Worm (Caenorhabditis elegans): ENCODE measurements around the gene pals-27.
A peak's percentile ranks its signal among the peaks of the same experiment; 100 is the strongest.
"Not testable (repeated sequence)": the region's sequence is repeated elsewhere in the genome, so short reads cannot be mapped to it uniquely, and the experiment has no call there.

pals-27 gene

ce11 chrIII:4426711-4427218 lies 45.3 kb downstream of the pals-27 start (continued):
- TF ChIP-seq daf-19 (GFP tag; conservative IDR thresholded peaks at IDR 0.05): peak; percentile 87
- peak; percentile 79 for TF ChIP-seq ctbp-1 (GFP tag; IDR thresholded peaks at IDR 0.05)
- peak; percentile 82 for TF ChIP-seq snpc-4 (tag; optimal IDR thresholded peaks at IDR 0.05)
- peak; percentile 73; the same call in 1 of the 2 replicates for TF ChIP-seq lin-1 (GFP tag; IDR thresholded peaks at IDR 0.05)
- peak; percentile 88 for TF ChIP-seq lim-7 (GFP tag; IDR thresholded peaks at IDR 0.05)
- TF ChIP-seq vab-7 (GFP tag; IDR thresholded peaks at IDR 0.05): peak; percentile 89
- 0 out of 2 replicates have a peak, but pooled peaks have one; percentile 6 for TF ChIP-seq ZK337.2 (GFP tag; IDR thresholded peaks at IDR 0.05)
- peak; percentile 81 for TF ChIP-seq F26F4.8 (GFP tag; conservative IDR thresholded peaks at IDR 0.05)
- peak; percentile 74; the same call in 1 of the 2 replicates for TF ChIP-seq Y75B8A.6 (GFP tag; IDR thresholded peaks at IDR 0.05)
- TF ChIP-seq madf-5 (GFP tag; IDR thresholded peaks at IDR 0.05): peak; percentile 60 to 80; a peak in 2 of 4 replicates
- TF ChIP-seq zfp-3 (GFP tag; conservative IDR thresholded peaks at IDR 0.05): peak; percentile 76
- TF ChIP-seq F44E2.7 (GFP tag; IDR thresholded peaks at IDR 0.05): 0 out of 2 replicates have a peak, but pooled peaks have one; percentile 83
- peak; percentile 29 for TF ChIP-seq duxl-1 (tag; optimal IDR thresholded peaks at IDR 0.05; ENCODE audit: poor library complexity)
- peak in 1 of 2 experiments; percentile 8 for TF ChIP-seq daf-16 (GFP tag; optimal IDR thresholded peaks at IDR 0.05)
- not testable (repeated sequence) for TF ChIP-seq daf-16 (tag; optimal IDR thresholded peaks at IDR 0.05)
- peak; percentile 75 for TF ChIP-seq dmd-6 (GFP tag; IDR thresholded peaks at IDR 0.05)
- peak; percentile 49; the same call in 1 of the 2 replicates for TF ChIP-seq nhr-42 (GFP tag; IDR thresholded peaks at IDR 0.05)

DNA sequence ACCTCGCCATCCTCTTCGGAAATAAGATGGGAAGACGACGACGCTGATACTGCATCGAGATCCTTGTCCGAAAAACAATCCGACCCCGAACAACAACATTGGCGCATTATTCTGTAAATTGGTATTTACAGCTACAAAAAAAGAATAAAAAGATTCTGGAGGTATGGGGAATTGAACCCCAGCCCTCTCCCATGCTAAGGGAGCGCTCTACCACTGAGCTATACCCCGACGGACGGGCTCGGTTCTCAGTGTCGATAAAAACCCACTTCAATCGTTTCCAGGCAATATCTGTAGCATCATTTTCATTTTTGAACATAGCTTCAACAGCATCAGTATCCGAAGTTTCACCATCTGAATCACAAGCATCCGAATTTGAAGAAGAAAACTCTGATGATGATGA lies 47.4 kb downstream of the pals-27 start:
- TF ChIP-seq F26F4.8 (GFP tag; conservative IDR thresholded peaks at IDR 0.05) (peak; percentile 60; the same call in 1 of the 2 replicates), hlh-30 (tag; optimal IDR thresholded peaks at IDR 0.05; ENCODE audit: insufficient read depth) (no peak), madf-9 (GFP tag; conservative IDR thresholded peaks at IDR 0.05) (0 out of 2 replicates have a peak, but pooled peaks have one; percentile 25), attf-4 (tag; optimal IDR thresholded peaks at IDR 0.05) (no peak), Y48G9A.11 (GFP tag; IDR thresholded peaks at IDR 0.05) (no peak), nhr-42 (GFP tag; IDR thresholded peaks at IDR 0.05) (no peak), egl-27 (tag; optimal IDR thresholded peaks at IDR 0.05) (no peak), tag-97 (GFP tag; IDR thresholded peaks at IDR 0.05) (no peak), fos-1 (tag; optimal IDR thresholded peaks at IDR 0.05) (no peak), saeg-2 (GFP tag; IDR thresholded peaks at IDR 0.05) (no peak), pqm-1 (tag; optimal IDR thresholded peaks at IDR 0.05) (no peak), T26A8.4 (GFP tag; IDR thresholded peaks at IDR 0.05) (peak; percentile 59), ama-1 (optimal IDR thresholded peaks at IDR 0.05) (no peak), R02D3.7 (tag; optimal IDR thresholded peaks at IDR 0.05) (no peak), zfp-3 (GFP tag; conservative IDR thresholded peaks at IDR 0.05) (0 out of 2 replicates have a peak, but pooled peaks have one; percentile 27), snpc-4 (tag; optimal IDR thresholded peaks at IDR 0.05) (peak; percentile 21), mdt-29 (GFP tag; IDR thresholded peaks at IDR 0.05) (no peak), D1046.2 (GFP tag; IDR thresholded peaks at IDR 0.05) (0 out of 2 replicates have a peak, but pooled peaks have one; percentile 58), ZK337.2 (GFP tag; IDR thresholded peaks at IDR 0.05) (no peak), fkh-10 (GFP tag; optimal IDR thresholded peaks at IDR 0.05) (no peak), nhr-10 (tag; optimal IDR thresholded peaks at IDR 0.05) (no peak), nhr-11 (tag; optimal IDR thresholded peaks at IDR 0.05) (no peak), dmd-6 (GFP tag; IDR thresholded peaks at IDR 0.05) (peak; percentile 47), madf-5 (GFP tag; IDR thresholded peaks at IDR 0.05) (0 out of 4 replicates have a peak, but pooled peaks of 1 of the 2 experiments have one; percentile 51), Y105C5A.15 (GFP tag; IDR thresholded peaks at IDR 0.05) (0 out of 2 replicates have a peak, but pooled peaks have one; percentile 13), unc-130 (GFP tag; optimal IDR thresholded peaks at IDR 0.05) (peak; percentile 34), unc-39 (tag; optimal IDR thresholded peaks at IDR 0.05) (no peak), ceh-32 (tag; optimal IDR thresholded peaks at IDR 0.05; ENCODE audit: poor library complexity) (no peak), lin-1 (GFP tag; IDR thresholded peaks at IDR 0.05) (peak; percentile 78; the same call in 1 of the 2 replicates), mes-2 (tag; optimal IDR thresholded peaks at IDR 0.05; ENCODE audit: poor library complexity, severe bottlenecking) (peak; percentile 52), aha-1 (tag) (peak; percentile 63), nhr-28 (tag; optimal IDR thresholded peaks at IDR 0.05) (no peak), vab-7 (GFP tag; IDR thresholded peaks at IDR 0.05) (peak; percentile 75), nhr-111 (GFP tag; optimal IDR thresholded peaks at IDR 0.05) (no peak), daf-16 (GFP tag; optimal IDR thresholded peaks at IDR 0.05) (peak in 1 of 2 experiments; percentile 5), daf-16 (tag; optimal IDR thresholded peaks at IDR 0.05) (peak; percentile 56), mdl-1 (tag; optimal IDR thresholded peaks at IDR 0.05) (no peak), T20F7.1 (GFP tag; optimal IDR thresholded peaks at IDR 0.05) (no peak), dpl-1 (GFP tag; optimal IDR thresholded peaks at IDR 0.05) (no peak), jun-1 (tag; optimal IDR thresholded peaks at IDR 0.05) (no peak), nhr-76 (tag; optimal IDR thresholded peaks at IDR 0.05) (no peak)
